Worm (Caenorhabditis elegans) whole organism, young adult: Measurements from ENCODE around the gene R13A1.5.

Experiments used
- B0035.1 ChIP-seq: sonication (generic microtip); optimal IDR thresholded peaks from 2 replicates; lab custom pipeline; 2016; ENCODE audit warnings: missing genetic modification characterization, mild to moderate bottlenecking, missing compliant biosample characterization, missing genotype, missing genetic modification reagents
- C06A6.2 ChIP-seq: fragments of 200-800 bp; sonication (Bioruptor generic); conservative IDR thresholded peaks from 2 replicates; pipeline ENCODE4 v1.3.6; 2022; ENCODE audit warnings: missing genetic modification characterization, missing compliant biosample characterization
- F10E7.11 ChIP-seq: sonication (generic microtip); optimal IDR thresholded peaks from 2 replicates; lab custom pipeline; 2017; ENCODE audit warnings: mild to moderate bottlenecking, missing genetic modification characterization, moderate library complexity, missing compliant biosample characterization
- F33H1.4 ChIP-seq: fragments of 200-800 bp; sonication (Bioruptor generic); IDR thresholded peaks from 2 replicates; pipeline ENCODE4 v1.3.6; 2022; ENCODE audit warnings: missing genetic modification reagents, missing genetic modification characterization, missing compliant biosample characterization
- K11D2.4 ChIP-seq: fragments of 200-800 bp; sonication (Bioruptor generic); IDR thresholded peaks from 2 replicates; pipeline ENCODE4 v1.3.6; 2022; ENCODE audit warnings: missing genetic modification reagents, missing genetic modification characterization, missing compliant biosample characterization
- Y53F4B.3 ChIP-seq: fragments of 200-800 bp; sonication (Bioruptor generic); IDR thresholded peaks from 2 replicates; pipeline ENCODE4 v1.3.6; 2022; ENCODE audit warnings: missing genetic modification reagents, missing genetic modification characterization, missing compliant biosample characterization
- Y56A3A.18 ChIP-seq: fragments of 200-800 bp; sonication (Bioruptor generic); IDR thresholded peaks from 2 replicates; pipeline ENCODE4 v1.3.6; 2022; ENCODE audit warnings: missing genetic modification reagents, missing genetic modification characterization, missing compliant biosample characterization
- Y67H2A.10 ChIP-seq: fragments of 200-800 bp; sonication (Bioruptor generic); conservative IDR thresholded peaks from 2 replicates; pipeline ENCODE4 v1.3.6; 2022; ENCODE audit warnings: missing genetic modification reagents, missing genetic modification characterization, missing compliant biosample characterization
- ZK185.1 ChIP-seq: sonication (generic microtip); optimal IDR thresholded peaks from 2 replicates; lab custom pipeline; 2016; ENCODE audit warnings: mild to moderate bottlenecking, missing genetic modification characterization, missing compliant biosample characterization; ENCODE audit not compliant: poor library complexity, severe bottlenecking
- ama-1 ChIP-seq, 3 experiments: fragments of 150-350 bp in 1 of 3; sonication (generic microtip) in 2 of 3; optimal IDR thresholded peaks; 2 replicates each; lab custom pipeline; 2014 to 2018; ENCODE audit warnings: missing biosample characterization in 2 of 3, missing genetic modification characterization in 2 of 3, missing genetic modification reagents in 2 of 3
- aptf-2 ChIP-seq: fragments of 200-800 bp; sonication (Bioruptor generic); conservative IDR thresholded peaks from 2 replicates; pipeline ENCODE4 v1.3.6; 2022; ENCODE audit warnings: missing genetic modification reagents, missing genetic modification characterization, missing compliant biosample characterization
- aptf-3 ChIP-seq: fragments of 200-800 bp; sonication (Bioruptor generic); IDR thresholded peaks from 2 replicates; pipeline ENCODE4 v1.3.6; 2022; ENCODE audit warnings: missing genetic modification characterization, missing compliant biosample characterization
- attf-3 ChIP-seq: fragments of 200-800 bp; sonication (Bioruptor generic); conservative IDR thresholded peaks from 2 replicates; pipeline ENCODE4 v1.3.6; 2022; ENCODE audit warnings: missing genetic modification reagents, missing genetic modification characterization, missing compliant biosample characterization
- attf-6 ChIP-seq: fragments of 200-800 bp; sonication (Bioruptor generic); IDR thresholded peaks from 2 replicates; pipeline ENCODE4 v1.3.6; 2022; ENCODE audit warnings: missing genetic modification reagents, missing genetic modification characterization, missing compliant biosample characterization
- ccch-3 ChIP-seq: fragments of 200-800 bp; sonication (Bioruptor generic); optimal IDR thresholded peaks from 2 replicates; lab custom pipeline; 2018; ENCODE audit warnings: mild to moderate bottlenecking, missing genetic modification characterization, missing compliant biosample characterization
- cebp-1 ChIP-seq, 2 experiments: fragments of 200-800 bp in 1 of 2; sonication (Bioruptor generic) in 1 of 2; sonication (generic microtip) in 1 of 2; IDR thresholded peaks in 1 of 2; optimal IDR thresholded peaks in 1 of 2; 2 replicates each; pipeline versions ENCODE4 v1.3.6 to Lab custom; 2017 to 2022; ENCODE audit warnings: missing compliant biosample characterization in 2 of 2, missing genetic modification characterization in 2 of 2, mild to moderate bottlenecking in 1 of 2, missing genetic modification reagents in 1 of 2, moderate library complexity in 1 of 2
- ceh-79 ChIP-seq: sonication (generic microtip); optimal IDR thresholded peaks from 2 replicates; lab custom pipeline; 2017; ENCODE audit warnings: mild to moderate bottlenecking, missing genetic modification characterization, missing compliant biosample characterization
- dpl-1 ChIP-seq: fragments of 150-350 bp; optimal IDR thresholded peaks from 2 replicates; lab custom pipeline; 2014; ENCODE audit warnings: missing biosample characterization, missing genetic modification reagents, missing genetic modification characterization
- egl-44 ChIP-seq: fragments of 200-800 bp; sonication (Bioruptor generic); IDR thresholded peaks from 2 replicates; pipeline ENCODE4 v1.3.6; 2022; ENCODE audit warnings: missing genetic modification reagents, missing genetic modification characterization, missing compliant biosample characterization
- ets-4 ChIP-seq: fragments of 200-800 bp; sonication (Bioruptor generic); optimal IDR thresholded peaks from 2 replicates; lab custom pipeline; 2018; ENCODE audit warnings: mild to moderate bottlenecking, missing genetic modification characterization, missing compliant biosample characterization
- fkh-3 ChIP-seq: sonication (generic microtip); optimal IDR thresholded peaks from 2 replicates; lab custom pipeline; 2016; ENCODE audit warnings: mild to moderate bottlenecking, missing genetic modification characterization, missing compliant biosample characterization
- hmg-1.2 ChIP-seq: fragments of 200-800 bp; sonication (Bioruptor generic); IDR thresholded peaks from 2 replicates; pipeline ENCODE4 v1.3.6; 2022; ENCODE audit warnings: missing genetic modification reagents, missing genetic modification characterization, missing compliant biosample characterization
- hmg-20 ChIP-seq: fragments of 200-800 bp; sonication (Bioruptor generic); IDR thresholded peaks from 2 replicates; pipeline ENCODE4 v1.3.6; 2022; ENCODE audit warnings: missing genetic modification reagents, missing genetic modification characterization, missing compliant biosample characterization
- hsf-1 ChIP-seq: fragments of 200-800 bp; sonication (Bioruptor generic); IDR thresholded peaks from 2 replicates; pipeline ENCODE4 v1.3.6; 2022; ENCODE audit warnings: missing genetic modification reagents, missing genetic modification characterization, missing compliant biosample characterization
- lin-35 ChIP-seq, 3 experiments: fragments of 150-350 bp in 2 of 3; sonication (generic microtip) in 1 of 3; optimal IDR thresholded peaks; 2 replicates each; lab custom pipeline; 2014 to 2018; ENCODE audit warnings: missing biosample characterization in 3 of 3, missing genetic modification characterization in 3 of 3, missing genetic modification reagents in 3 of 3
- lir-1 ChIP-seq: fragments of 200-800 bp; sonication (Bioruptor generic); conservative IDR thresholded peaks from 2 replicates; pipeline ENCODE4 v1.3.6; 2022; ENCODE audit warnings: missing genetic modification reagents, missing genetic modification characterization, missing compliant biosample characterization
- nhr-27 ChIP-seq: fragments of 200-800 bp; sonication (Bioruptor generic); optimal IDR thresholded peaks from 2 replicates; lab custom pipeline; 2018; ENCODE audit warnings: mild to moderate bottlenecking, missing genetic modification characterization, moderate library complexity, missing compliant biosample characterization
- nhr-80 ChIP-seq: sonication (generic microtip); optimal IDR thresholded peaks from 2 replicates; lab custom pipeline; 2016; ENCODE audit warnings: missing genetic modification characterization, missing compliant biosample characterization
- pha-4 ChIP-seq: fragments of 150-350 bp; sonication (generic microtip); optimal IDR thresholded peaks from 2 replicates; lab custom pipeline; 2014; ENCODE audit warnings: missing biosample characterization, missing genetic modification reagents, missing genetic modification characterization
- rcor-1 ChIP-seq: fragments of 200-800 bp; sonication (Bioruptor generic); IDR thresholded peaks from 2 replicates; pipeline ENCODE4 v1.3.6; 2022; ENCODE audit warnings: missing genetic modification reagents, missing genetic modification characterization, missing compliant biosample characterization
- snpc-1.1 ChIP-seq: sonication (generic microtip); optimal IDR thresholded peaks from 2 replicates; lab custom pipeline; 2017; ENCODE audit warnings: missing genetic modification characterization, mild to moderate bottlenecking, missing compliant biosample characterization, antibody characterized with exemption, moderate library complexity, missing genotype, missing genetic modification reagents; ENCODE audit not compliant: insufficient read depth
- snpc-1.3 ChIP-seq: sonication (generic microtip); optimal IDR thresholded peaks from 2 replicates; lab custom pipeline; 2017; ENCODE audit warnings: missing genetic modification characterization, mild to moderate bottlenecking, missing compliant biosample characterization, antibody characterized with exemption, moderate library complexity, missing genotype, missing genetic modification reagents; ENCODE audit not compliant: insufficient read depth
- tbp1 ChIP-seq: fragments of 200-800 bp; sonication (Bioruptor generic); optimal IDR thresholded peaks from 2 replicates; lab custom pipeline; 2018; ENCODE audit warnings: mild to moderate bottlenecking, missing genetic modification characterization, missing compliant biosample characterization
- tlf-1 ChIP-seq: fragments of 200-800 bp; sonication (Bioruptor generic); optimal IDR thresholded peaks from 2 replicates; lab custom pipeline; 2018; ENCODE audit warnings: mild to moderate bottlenecking, missing genetic modification characterization, missing compliant biosample characterization
- xnd-1 ChIP-seq: sonication (generic microtip); optimal IDR thresholded peaks from 2 replicates; lab custom pipeline; 2016; ENCODE audit warnings: missing genotype, missing genetic modification reagents, missing genetic modification characterization, missing compliant biosample characterization
- ztf-22 ChIP-seq: fragments of 200-800 bp; sonication (Bioruptor generic); optimal IDR thresholded peaks from 2 replicates; lab custom pipeline; 2018; ENCODE audit warnings: mild to moderate bottlenecking, missing genetic modification characterization, moderate library complexity, missing compliant biosample characterization
- ztf-25 ChIP-seq: fragments of 200-800 bp; sonication (Bioruptor generic); IDR thresholded peaks from 2 replicates; pipeline ENCODE4 v1.3.6; 2022; ENCODE audit warnings: missing genetic modification reagents, missing genetic modification characterization, missing compliant biosample characterization
- ztf-28 ChIP-seq: fragments of 200-800 bp; sonication (Bioruptor generic); IDR thresholded peaks from 2 replicates; pipeline ENCODE4 v1.3.6; 2022; ENCODE audit warnings: missing genetic modification reagents, missing genetic modification characterization, missing compliant biosample characterization

R13A1.5 gene

DNA sequence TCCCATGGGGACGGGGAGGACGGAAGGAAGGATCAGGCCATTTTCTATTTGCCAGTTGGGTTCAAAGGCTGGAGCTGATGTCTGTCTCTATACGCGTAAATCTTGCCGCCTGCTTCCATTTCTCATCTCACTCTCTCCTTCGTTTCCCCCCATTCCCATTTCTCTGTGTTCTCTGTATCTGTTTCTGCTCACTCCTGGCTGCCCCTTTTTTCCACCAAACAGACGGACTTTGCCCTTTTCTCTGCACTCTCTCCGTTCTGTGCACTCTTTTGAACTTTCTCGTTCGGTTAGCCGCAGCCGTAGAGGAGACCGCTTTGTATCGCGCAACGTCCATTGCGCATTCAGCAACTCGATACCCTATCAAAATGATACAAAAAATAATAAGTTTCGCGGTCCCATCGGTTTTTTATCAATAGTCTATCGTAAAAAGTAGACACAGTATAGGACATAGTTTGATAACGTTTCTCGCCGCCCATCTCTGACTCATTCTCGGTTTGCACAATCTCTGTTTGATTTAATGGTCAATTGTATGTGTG is 43.8 kb upstream of the R13A1.5 start (continued):
- TF ChIP-seq aptf-3 (GFP tag; lab: Robert Waterston, UW): no peak; the same call in 1 of the 2 replicates

ce11 chrIV:7234623-7235022 is 43.0 kb upstream of the R13A1.5 start:
- TF ChIP-seq Y53F4B.3 (no peak), snpc-1.1 (tag; lab: Kevin White, UChicago) (no peak), ZK185.1 (no peak), attf-6 (GFP tag; lab: Robert Waterston, UW) (no peak), ceh-79 (tag; lab: Kevin White, UChicago) (no peak), Y67H2A.10 (GFP tag; lab: Robert Waterston, UW) (no peak), egl-44 (GFP tag; lab: Robert Waterston, UW) (no peak), aptf-3 (GFP tag; lab: Robert Waterston, UW) (no peak)

DNA sequence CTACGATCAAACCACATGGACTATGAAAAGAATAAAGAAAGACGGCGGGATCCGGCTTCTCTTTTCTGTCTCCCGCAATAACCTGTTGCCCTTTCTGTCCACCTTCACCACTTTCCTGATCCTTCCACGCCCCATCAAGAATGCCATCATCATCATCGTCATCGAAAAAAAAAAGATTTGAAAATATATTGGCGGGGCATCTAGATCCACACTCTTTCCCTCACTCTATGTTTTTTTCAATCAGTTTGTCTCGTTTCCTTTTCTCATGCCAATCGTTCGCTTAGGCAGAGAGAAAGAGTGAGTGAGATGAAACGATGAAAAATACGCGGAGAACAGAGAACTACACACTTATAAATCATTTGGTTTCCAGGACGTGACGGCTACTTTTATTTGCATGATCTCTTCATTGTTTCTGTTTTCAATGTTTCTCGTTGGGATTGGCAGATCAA is 41.9 kb upstream of the R13A1.5 start:
- 0 out of 2 replicates have a peak, but pooled peaks have one; percentile 30 for TF ChIP-seq K11D2.4 (GFP tag; lab: Robert Waterston, UW)
- no peak for TF ChIP-seq dpl-1
- TF ChIP-seq, all 124 proteins: peak for 1

- TF ChIP-seq B0035.1 (tag; lab: Kevin White, UChicago): no peak
- TF ChIP-seq xnd-1 (tag; lab: Kevin White, UChicago): no peak
- no peak for TF ChIP-seq lin-35 (GFP tag; optimal IDR thresholded peaks at IDR 0.05; lab: Kevin White, UChicago)
- TF ChIP-seq, all 124 proteins: peak for 0
Measured at ce11 chrIV:7230935-7231334, 39.3 kb upstream of the R13A1.5 start, which contains the start of gene D2024.4. Gene D2024.4, plus strand, starts transcription at chrIV:7231235.

- peak; percentile 14 for TF ChIP-seq ZK185.1
- peak; percentile 29 for TF ChIP-seq tbp1 (GFP tag; lab: Kevin White, UChicago)
- TF ChIP-seq fkh-3: no peak
- no peak for TF ChIP-seq ztf-22 (GFP tag; lab: Kevin White, UChicago)
- no peak for TF ChIP-seq Y56A3A.18 (GFP tag; lab: Robert Waterston, UW)
- no peak for TF ChIP-seq pha-4 (tag; lab: Kevin White, UChicago)
- TF ChIP-seq ztf-28: no peak
- no peak for TF ChIP-seq cebp-1 (GFP tag; IDR thresholded peaks at IDR 0.05; lab: Robert Waterston, UW)
- peak; percentile 22 for TF ChIP-seq cebp-1 (tag; optimal IDR thresholded peaks at IDR 0.05; lab: Kevin White, UChicago)
- no peak for TF ChIP-seq aptf-2 (GFP tag; lab: Robert Waterston, UW)
- TF ChIP-seq snpc-1.1 (tag; lab: Kevin White, UChicago): no peak
- TF ChIP-seq ama-1 (optimal IDR thresholded peaks at IDR 0.05; lab: Kevin White, UChicago): no peak
- no peak for TF ChIP-seq ama-1 (GFP tag; optimal IDR thresholded peaks at IDR 0.05; lab: Kevin White, UChicago)
- TF ChIP-seq ccch-3 (GFP tag; lab: Kevin White, UChicago): no peak
- no peak for TF ChIP-seq nhr-27 (tag; lab: Kevin White, UChicago)
- TF ChIP-seq hmg-1.2 (GFP tag; lab: Robert Waterston, UW): no peak
- TF ChIP-seq C06A6.2 (GFP tag; lab: Robert Waterston, UW): no peak
- peak; percentile 38; the same call in 1 of the 2 replicates for TF ChIP-seq attf-3 (GFP tag; lab: Robert Waterston, UW)
- no peak for TF ChIP-seq tlf-1 (GFP tag; lab: Kevin White, UChicago)
- no peak for TF ChIP-seq rcor-1 (GFP tag; lab: Robert Waterston, UW)
- no peak for TF ChIP-seq F10E7.11 (tag; lab: Kevin White, UChicago)
- no peak for TF ChIP-seq ets-4 (GFP tag; lab: Kevin White, UChicago)
- TF ChIP-seq hmg-20 (GFP tag; lab: Robert Waterston, UW): no peak
- TF ChIP-seq nhr-80: peak; percentile 56
- TF ChIP-seq hsf-1: no peak
- TF ChIP-seq ztf-25: no peak
- TF ChIP-seq snpc-1.3 (tag; lab: Kevin White, UChicago): peak; percentile 41
- TF ChIP-seq lir-1 (GFP tag; lab: Robert Waterston, UW): no peak
- TF ChIP-seq Y67H2A.10 (GFP tag; lab: Robert Waterston, UW): no peak
- no peak for TF ChIP-seq F33H1.4 (GFP tag; lab: Robert Waterston, UW)
Measured at ce11 chrIV:7230198-7230597, 38.6 kb upstream of the R13A1.5 start, which contains the start of gene cap-1. Gene cap-1, minus strand, starts transcription at chrIV:7230223.
